Worm (Caenorhabditis elegans) whole organism, L3 larva: ENCODE results near the gene arle-14.

ENCODE experiments used
- ama-1 ChIP-seq: fragments of 150-350 bp; optimal IDR thresholded peaks from 2 replicates; lab custom pipeline; 2018
- ceh-28 ChIP-seq: fragments of 150-350 bp; optimal IDR thresholded peaks from 2 replicates; lab custom pipeline; 2014; ENCODE audit warnings: missing biosample characterization, missing genetic modification reagents, missing genetic modification characterization
- ceh-9 ChIP-seq: sonication (generic microtip); optimal IDR thresholded peaks from 2 replicates; lab custom pipeline; 2018; ENCODE audit warnings: missing biosample characterization, missing genetic modification characterization
- daf-12 ChIP-seq: fragments of 150-350 bp; optimal IDR thresholded peaks from 2 replicates; lab custom pipeline; 2014; ENCODE audit warnings: missing biosample characterization, missing genetic modification reagents, missing genetic modification characterization
- egl-5 ChIP-seq: fragments of 150-350 bp; optimal IDR thresholded peaks from 2 replicates; lab custom pipeline; 2017; ENCODE audit warnings: missing biosample characterization, missing genetic modification reagents, missing genetic modification characterization, inconsistent platforms
- elt-1 ChIP-seq: fragments of 150-350 bp; optimal IDR thresholded peaks from 2 replicates; lab custom pipeline; 2014; ENCODE audit warnings: missing biosample characterization, missing genetic modification characterization
- elt-2 ChIP-seq: sonication (generic microtip); optimal IDR thresholded peaks from 2 replicates; lab custom pipeline; 2016; ENCODE audit warnings: missing genetic modification reagents, mild to moderate bottlenecking, missing genetic modification characterization, missing compliant biosample characterization
- eor-1 ChIP-seq, 2 experiments: fragments of 150-350 bp; optimal IDR thresholded peaks; 2 replicates each; lab custom pipeline; 2014 to 2018; ENCODE audit warnings: missing biosample characterization in 2 of 2, missing genetic modification characterization in 2 of 2
- fkh-10 ChIP-seq: sonication (generic microtip); optimal IDR thresholded peaks from 2 replicates; lab custom pipeline; 2017; ENCODE audit warnings: missing biosample characterization, missing genetic modification reagents, missing genetic modification characterization
- fkh-2 ChIP-seq: fragments of 150-350 bp; optimal IDR thresholded peaks from 2 replicates; lab custom pipeline; 2014; ENCODE audit warnings: missing biosample characterization, missing genetic modification reagents, missing genetic modification characterization
- hmg-11 ChIP-seq: sonication (generic microtip); optimal IDR thresholded peaks from 2 replicates; lab custom pipeline; 2016; ENCODE audit warnings: missing genetic modification characterization, missing compliant biosample characterization
- lin-15B ChIP-seq: fragments of 150-350 bp; optimal IDR thresholded peaks from 2 replicates; lab custom pipeline; 2014; ENCODE audit warnings: missing biosample characterization, missing genetic modification characterization
- lin-39 ChIP-seq: fragments of 150-350 bp; optimal IDR thresholded peaks from 2 replicates; lab custom pipeline; 2018; ENCODE audit warnings: missing biosample characterization, missing genetic modification reagents, missing genetic modification characterization
- lsy-12 ChIP-seq: sonication (generic microtip); optimal IDR thresholded peaks from 2 replicates; lab custom pipeline; 2016; ENCODE audit warnings: mild to moderate bottlenecking, missing genetic modification characterization, missing compliant biosample characterization
- mdl-1 ChIP-seq: fragments of 150-350 bp; optimal IDR thresholded peaks from 2 replicates; lab custom pipeline; 2014; ENCODE audit warnings: missing biosample characterization, missing genetic modification characterization
- mml-1 ChIP-seq: fragments of 150-350 bp; sonication (generic microtip); optimal IDR thresholded peaks from 3 replicates; lab custom pipeline; 2014; ENCODE audit warnings: missing biosample characterization, missing genetic modification characterization
- nhr-11 ChIP-seq: fragments of 150-350 bp; optimal IDR thresholded peaks from 2 replicates; lab custom pipeline; 2014; ENCODE audit warnings: missing biosample characterization, missing genetic modification characterization
- nhr-23 ChIP-seq: fragments of 150-350 bp; optimal IDR thresholded peaks from 2 replicates; lab custom pipeline; 2014; ENCODE audit warnings: missing biosample characterization, missing genetic modification reagents, missing genetic modification characterization
- nhr-237 ChIP-seq: fragments of 150-350 bp; optimal IDR thresholded peaks from 2 replicates; lab custom pipeline; 2014; ENCODE audit warnings: missing biosample characterization, missing genetic modification characterization
- nhr-25 ChIP-seq: sonication (generic microtip); optimal IDR thresholded peaks from 2 replicates; lab custom pipeline; 2017; ENCODE audit warnings: missing biosample characterization, missing genetic modification characterization
- nhr-67 ChIP-seq: fragments of 150-350 bp; optimal IDR thresholded peaks from 2 replicates; lab custom pipeline; 2014; ENCODE audit warnings: missing biosample characterization, missing genetic modification characterization
- pqm-1 ChIP-seq: fragments of 150-350 bp; optimal IDR thresholded peaks from 2 replicates; lab custom pipeline; 2017; ENCODE audit warnings: missing biosample characterization, missing genetic modification characterization, inconsistent platforms
- sea-2 ChIP-seq: fragments of 150-350 bp; sonication (generic microtip); optimal IDR thresholded peaks from 4 replicates; lab custom pipeline; 2014; ENCODE audit warnings: missing biosample characterization, missing genetic modification reagents, missing genetic modification characterization
- skn-1 ChIP-seq: fragments of 150-350 bp; optimal IDR thresholded peaks from 2 replicates; lab custom pipeline; 2014; ENCODE audit warnings: missing biosample characterization, missing genetic modification characterization
- snpc-4 ChIP-seq: fragments of 150-350 bp; optimal IDR thresholded peaks from 2 replicates; lab custom pipeline; 2014; ENCODE audit warnings: missing biosample characterization, missing genetic modification characterization
- tbx-2 ChIP-seq: sonication (generic microtip); optimal IDR thresholded peaks from 2 replicates; lab custom pipeline; 2016; ENCODE audit warnings: mild to moderate bottlenecking, missing genetic modification characterization, missing compliant biosample characterization
- unc-39 ChIP-seq: sonication (generic microtip); optimal IDR thresholded peaks from 4 replicates; lab custom pipeline; 2017; ENCODE audit warnings: missing biosample characterization, missing genetic modification characterization
- unc-62 ChIP-seq: fragments of 150-350 bp; sonication (generic microtip); optimal IDR thresholded peaks from 4 replicates; lab custom pipeline; 2014; ENCODE audit warnings: missing biosample characterization, missing genetic modification reagents, missing genetic modification characterization
- zag-1 ChIP-seq: fragments of 150-350 bp; optimal IDR thresholded peaks from 2 replicates; lab custom pipeline; 2014; ENCODE audit warnings: missing biosample characterization, missing genetic modification characterization
- ztf-4 ChIP-seq: fragments of 150-350 bp; optimal IDR thresholded peaks from 2 replicates; lab custom pipeline; 2014; ENCODE audit warnings: missing biosample characterization, missing genetic modification characterization

arle-14 gene

DNA sequence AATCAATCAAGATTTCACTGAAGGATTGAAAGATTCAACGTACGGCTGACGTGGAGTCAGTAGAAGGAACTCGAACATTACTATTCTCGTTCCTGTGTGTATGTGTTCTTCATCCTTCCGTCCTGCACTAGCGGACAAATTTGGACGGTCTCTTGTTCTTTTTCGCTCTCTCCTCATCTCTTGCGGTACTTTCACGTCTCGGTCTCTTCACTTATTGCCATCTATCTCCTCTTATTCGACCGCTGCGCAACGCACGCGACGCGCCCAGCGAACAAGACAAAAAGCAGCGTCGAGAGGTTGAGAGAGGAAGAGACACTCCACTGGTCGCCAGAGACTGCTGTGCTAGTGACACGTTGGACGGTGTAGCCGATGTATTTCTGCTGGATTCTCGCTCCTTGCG, 22.8 kb downstream of the arle-14 start (continued):
- TF ChIP-seq eor-1 (tag; optimal IDR thresholded peaks at IDR 0.05; lab: Kevin White, UChicago), result no peak

ce11 chrIII:5717173-5717748, 24.6 kb downstream of the arle-14 start:
- TF ChIP-seq fkh-2 (tag; lab: Kevin White, UChicago) (no peak), nhr-11 (no peak), elt-2 (tag; lab: Kevin White, UChicago) (peak; percentile 3), lsy-12 (tag; lab: Kevin White, UChicago) (peak; percentile 18), nhr-23 (no peak), unc-62 (no peak), ceh-28 (tag; lab: Kevin White, UChicago) (no peak), zag-1 (tag; lab: Kevin White, UChicago) (no peak), ama-1 (peak; percentile 77), mdl-1 (tag; lab: Kevin White, UChicago) (no peak), pqm-1 (tag; lab: Kevin White, UChicago) (no peak), nhr-237 (tag; lab: Kevin White, UChicago) (no peak), tbx-2 (tag; lab: Kevin White, UChicago) (no peak), egl-5 (tag; lab: Kevin White, UChicago) (no peak), snpc-4 (tag; lab: Kevin White, UChicago) (no peak), elt-1 (tag; lab: Kevin White, UChicago) (no peak), nhr-67 (no peak), skn-1 (no peak)

DNA sequence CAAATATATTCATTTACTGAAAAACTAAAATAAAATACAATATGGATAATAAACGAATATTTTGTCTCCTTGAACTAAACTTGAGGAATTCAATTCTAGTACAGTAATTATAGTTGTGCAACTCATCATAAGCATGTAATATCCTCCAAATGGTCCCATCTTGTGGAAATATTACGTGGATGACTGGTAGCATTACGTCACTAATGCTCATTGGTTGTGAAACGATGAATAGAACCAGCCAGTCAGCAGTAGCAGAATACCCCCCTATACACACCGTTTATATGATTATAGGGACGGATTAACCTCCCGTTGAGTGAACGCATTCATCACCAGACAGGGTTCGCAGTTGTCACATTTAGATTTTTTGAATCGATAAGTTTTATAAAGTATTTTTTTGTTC, 25.7 kb downstream of the arle-14 start:
- TF ChIP-seq sea-2 (GFP tag; lab: Kevin White, UChicago) (no peak), egl-5 (tag; lab: Kevin White, UChicago) (no peak), mml-1 (tag; lab: Kevin White, UChicago) (no peak), ceh-9 (no peak), zag-1 (tag; lab: Kevin White, UChicago) (no peak), daf-12 (tag; lab: Kevin White, UChicago) (no peak)

DNA sequence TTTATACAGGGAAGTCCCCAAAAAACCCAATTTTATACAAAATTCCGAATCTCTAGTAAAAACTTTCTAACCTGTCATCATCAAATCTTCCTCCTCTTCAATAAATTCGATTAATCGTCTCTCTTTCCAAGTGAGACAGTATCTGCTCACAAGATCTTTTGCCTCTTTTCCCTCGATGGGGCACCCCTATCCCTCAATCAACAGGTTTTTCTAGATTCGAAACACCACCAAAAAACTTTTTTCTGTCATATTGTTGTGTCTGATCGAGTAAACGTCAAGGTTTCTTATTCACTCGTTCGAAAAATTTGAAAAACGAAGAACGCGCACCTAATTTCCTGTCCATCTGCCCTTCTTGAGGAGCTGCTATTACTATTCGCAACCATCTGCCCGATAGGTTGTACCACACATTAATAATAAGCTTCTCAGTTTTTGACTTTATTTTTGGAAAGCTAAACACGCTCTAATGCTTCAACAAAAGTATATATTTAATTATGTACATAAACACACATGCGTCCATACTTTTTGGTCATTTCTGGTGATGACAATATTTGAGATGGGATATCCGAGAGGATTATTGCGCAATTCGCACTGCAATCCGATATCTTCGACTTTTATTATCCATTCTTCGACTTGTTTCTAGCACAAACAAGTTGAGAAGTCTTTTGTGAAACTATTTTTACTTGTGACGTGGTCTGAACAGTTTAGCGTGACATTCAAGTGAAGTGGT, 26.6 kb downstream of the arle-14 start:
- TF ChIP-seq nhr-25 (tag; lab: Kevin White, UChicago) (peak; percentile 7), zag-1 (tag; lab: Kevin White, UChicago) (no peak), unc-39 (tag; lab: Kevin White, UChicago) (no peak), ztf-4 (tag; lab: Kevin White, UChicago) (no peak), elt-1 (tag; lab: Kevin White, UChicago) (peak; percentile 48)

- TF ChIP-seq sea-2 (GFP tag; lab: Kevin White, UChicago) (no peak), nhr-11 (no peak), pqm-1 (tag; lab: Kevin White, UChicago) (no peak), zag-1 (tag; lab: Kevin White, UChicago) (no peak), unc-39 (tag; lab: Kevin White, UChicago) (no peak), lin-15B (peak; percentile 21)
- TF ChIP-seq, all 47 proteins: peak for 1
These were observed 27.1 kb downstream of the arle-14 start for ce11 chrIII:5719832-5720194.

ce11 chrIII:5720266-5721019, 27.7 kb downstream of the arle-14 start:
- no peak for TF ChIP-seq ama-1
- TF ChIP-seq lin-39 (tag; lab: Kevin White, UChicago), result no peak
- TF ChIP-seq fkh-10 (GFP tag; lab: Kevin White, UChicago), result no peak
- no peak for TF ChIP-seq eor-1 (tag; optimal IDR thresholded peaks at IDR 0.05; lab: Kevin White, UChicago)
- TF ChIP-seq hmg-11 (tag; lab: Kevin White, UChicago), result no peak
